Fruit fly (Drosophila melanogaster): Measurements from ENCODE around the gene p38c.

The p38c gene

DNA sequence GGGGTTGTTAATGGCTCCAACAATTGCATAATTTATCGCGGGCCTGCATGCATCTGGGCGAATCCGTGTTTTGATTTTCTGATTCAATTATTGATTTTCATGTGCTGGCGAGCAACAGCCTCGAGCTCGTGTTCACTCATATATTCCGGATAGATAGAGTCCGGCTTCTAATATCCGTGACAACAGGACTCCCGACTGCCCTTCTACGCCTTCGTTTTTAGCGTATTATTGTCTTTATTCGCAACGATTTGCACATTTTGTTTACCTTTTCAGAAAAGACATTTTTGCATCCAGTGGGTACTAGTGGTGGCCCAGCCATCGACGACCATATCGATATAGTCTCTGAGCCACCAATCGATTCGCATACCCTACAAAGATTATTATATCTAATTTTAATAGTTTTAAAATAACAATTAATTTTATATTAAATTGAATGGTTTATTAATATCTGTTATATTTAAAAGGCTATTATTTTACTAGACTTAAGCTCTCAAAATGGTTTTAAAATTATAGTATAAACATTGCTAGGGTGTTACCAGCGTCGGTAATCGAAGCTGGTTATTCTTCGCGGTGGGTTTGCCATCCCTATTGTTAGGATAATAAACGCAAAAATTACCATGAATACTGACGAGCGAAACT, 11.3 kb upstream of the p38c start, which contains the start of the genes Myo95E and TBC1d7:
Gene Myo95E, minus strand, starts transcription at position 326 of the 639 bp plus-strand sequence.
Gene TBC1d7, plus strand, starts transcription at position 555 of the 639 bp plus-strand sequence.
- TF ChIP-seq pan (optimal IDR thresholded peaks at IDR 0.05) (no peak), Myc (optimal IDR thresholded peaks at IDR 0.05) (no peak), ey (GFP tag; optimal IDR thresholded peaks at IDR 0.05) (peak; percentile 58), fru (GFP tag; optimal IDR thresholded peaks at IDR 0.05) (no peak), br (GFP tag; optimal IDR thresholded peaks at IDR 0.05) (no peak), Rel (GFP tag; optimal IDR thresholded peaks at IDR 0.05) (no peak), Rel (tag; optimal IDR thresholded peaks at IDR 0.05) (peak; percentile 71), Jra (GFP tag; optimal IDR thresholded peaks at IDR 0.05) (peak; percentile 47), woc (GFP tag; optimal IDR thresholded peaks at IDR 0.05) (peak; percentile 74), h (GFP tag; optimal IDR thresholded peaks at IDR 0.05) (no peak), Dfd (GFP tag; optimal IDR thresholded peaks at IDR 0.05) (no peak), dmrt93B (GFP tag; optimal IDR thresholded peaks at IDR 0.05) (peak; percentile 91), N (GFP tag; optimal IDR thresholded peaks at IDR 0.05) (no peak), sage (GFP tag; optimal IDR thresholded peaks at IDR 0.05) (no peak), Hr83 (GFP tag; optimal IDR thresholded peaks at IDR 0.05; ENCODE audit: poor library complexity, severe bottlenecking) (no peak), CG32264 (GFP tag; optimal IDR thresholded peaks at IDR 0.05) (peak; percentile 46), rgr (GFP tag; optimal IDR thresholded peaks at IDR 0.05) (peak; percentile 89), Hr78 (GFP tag; optimal IDR thresholded peaks at IDR 0.05) (no peak), dsf (GFP tag; optimal IDR thresholded peaks at IDR 0.05; ENCODE audit: borderline replicate concordance) (peak; percentile 39), Vsx2 (GFP tag; optimal IDR thresholded peaks at IDR 0.05; ENCODE audit: partially characterized antibody) (no peak), Mio (GFP tag; optimal IDR thresholded peaks at IDR 0.05) (no peak), Dif (GFP tag; optimal IDR thresholded peaks at IDR 0.05; ENCODE audit: partially characterized antibody) (no peak), Hnf4 (GFP tag; optimal IDR thresholded peaks at IDR 0.05) (peak; percentile 80), CG9705 (GFP tag; optimal IDR thresholded peaks at IDR 0.05) (peak; percentile 85), Abd-B (GFP tag; optimal IDR thresholded peaks at IDR 0.05) (no peak), foxo (GFP tag; optimal IDR thresholded peaks at IDR 0.05) (peak in 1 of 2 experiments; percentile 90), HLH106 (tag; optimal IDR thresholded peaks at IDR 0.05) (peak; percentile 96), CrebA (GFP tag; optimal IDR thresholded peaks at IDR 0.05; ENCODE audit: borderline replicate concordance) (no peak), OdsH (GFP tag; optimal IDR thresholded peaks at IDR 0.05) (peak; percentile 83), dl (GFP tag; optimal IDR thresholded peaks at IDR 0.05; ENCODE audit: insufficient read depth in 1 of 2, partially characterized antibody in 2 of 2) (no peak), jim (GFP tag; optimal IDR thresholded peaks at IDR 0.05) (no peak), psq (GFP tag; optimal IDR thresholded peaks at IDR 0.05) (peak; percentile 82), brk (GFP tag; optimal IDR thresholded peaks at IDR 0.05) (no peak), tai (GFP tag; optimal IDR thresholded peaks at IDR 0.05) (no peak), sv (GFP tag; optimal IDR thresholded peaks at IDR 0.05) (peak; percentile 48), usp (GFP tag; optimal IDR thresholded peaks at IDR 0.05) (no peak), Sp1 (GFP tag; optimal IDR thresholded peaks at IDR 0.05) (peak; percentile 90)

DNA sequence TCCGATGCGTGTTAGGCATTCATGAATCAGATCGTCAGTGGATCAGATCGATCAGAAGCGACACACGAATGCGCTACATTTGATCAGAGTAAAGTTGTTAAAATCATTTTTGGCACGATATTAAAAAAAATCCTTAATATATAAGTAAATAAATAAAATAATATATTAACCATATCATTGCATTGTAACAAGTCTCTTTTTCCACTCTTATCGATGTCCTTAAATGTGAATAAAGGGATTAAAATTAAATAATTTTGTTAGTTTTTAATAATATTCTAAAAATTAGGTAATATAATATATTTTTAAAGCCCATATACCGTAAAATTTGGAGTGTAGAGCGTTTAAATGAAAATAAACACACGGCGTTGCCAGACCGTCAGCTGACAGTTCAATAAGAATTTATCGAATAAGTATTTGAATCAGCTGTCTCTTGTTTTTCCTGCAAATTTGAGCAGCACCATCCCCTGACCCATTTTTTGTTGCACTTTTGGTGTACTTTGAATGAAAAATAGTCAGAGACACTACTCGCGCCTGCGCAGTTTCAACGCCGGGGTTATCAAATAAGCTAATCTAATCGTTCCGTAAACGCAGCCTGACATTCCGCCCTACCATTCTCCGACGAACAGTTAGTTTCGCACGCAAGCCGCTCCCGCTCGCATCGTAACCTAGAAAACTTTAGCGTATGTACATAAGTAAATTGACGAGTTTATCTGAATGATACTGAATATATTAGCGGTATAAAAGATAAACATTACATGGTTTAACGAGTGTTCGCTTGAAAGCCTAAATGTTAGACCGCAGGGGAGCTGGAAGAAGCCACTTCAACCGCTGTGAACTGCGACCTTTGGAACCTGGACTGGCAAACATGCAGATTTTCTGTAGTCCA, 2.2 kb upstream of the p38c start, which contains the start of the genes p38a and CG6178:
Gene p38a, minus strand, starts transcription at position 398 of the 886 bp plus-strand sequence.
Gene CG6178, plus strand, starts transcription at position 424 of the 886 bp plus-strand sequence.
- TF ChIP-seq CrebA (GFP tag; optimal IDR thresholded peaks at IDR 0.05; ENCODE audit: borderline replicate concordance) = no peak
- peak; percentile 91 for TF ChIP-seq CG9705 (GFP tag; optimal IDR thresholded peaks at IDR 0.05)
- peak in 1 of 2 experiments; percentile 96 for TF ChIP-seq foxo (GFP tag; optimal IDR thresholded peaks at IDR 0.05)
- TF ChIP-seq woc (GFP tag; optimal IDR thresholded peaks at IDR 0.05) = peak; percentile 55
- peak; percentile 86 for TF ChIP-seq h (GFP tag; optimal IDR thresholded peaks at IDR 0.05)
- peak; percentile 95 for TF ChIP-seq rgr (GFP tag; optimal IDR thresholded peaks at IDR 0.05)
- TF ChIP-seq Hr83 (GFP tag; optimal IDR thresholded peaks at IDR 0.05; ENCODE audit: poor library complexity, severe bottlenecking) = peak; percentile 64
- TF ChIP-seq pan (optimal IDR thresholded peaks at IDR 0.05) = no peak
- TF ChIP-seq Myc (optimal IDR thresholded peaks at IDR 0.05) = peak; percentile 55
- no peak for TF ChIP-seq dl (GFP tag; optimal IDR thresholded peaks at IDR 0.05; ENCODE audit: insufficient read depth in 1 of 2, partially characterized antibody in 2 of 2)
- TF ChIP-seq usp (GFP tag; optimal IDR thresholded peaks at IDR 0.05) = no peak
- TF ChIP-seq dmrt93B (GFP tag; optimal IDR thresholded peaks at IDR 0.05) = peak; percentile 98
- TF ChIP-seq GATAd (GFP tag; optimal IDR thresholded peaks at IDR 0.05) = no peak
- TF ChIP-seq Hnf4 (GFP tag; optimal IDR thresholded peaks at IDR 0.05) = peak; percentile 62
- peak; percentile 37 for TF ChIP-seq Rel (GFP tag; optimal IDR thresholded peaks at IDR 0.05)
- TF ChIP-seq Rel (tag; optimal IDR thresholded peaks at IDR 0.05) = peak; percentile 86
- peak; percentile 97 for TF ChIP-seq psq (GFP tag; optimal IDR thresholded peaks at IDR 0.05)
- TF ChIP-seq Jra (GFP tag; optimal IDR thresholded peaks at IDR 0.05) = peak; percentile 66
- TF ChIP-seq OdsH (GFP tag; optimal IDR thresholded peaks at IDR 0.05) = peak; percentile 94
- peak; percentile 99 for TF ChIP-seq HLH106 (tag; optimal IDR thresholded peaks at IDR 0.05)
- TF ChIP-seq ey (GFP tag; optimal IDR thresholded peaks at IDR 0.05) = peak; percentile 73
- peak; percentile 85 for TF ChIP-seq br (GFP tag; optimal IDR thresholded peaks at IDR 0.05)
- TF ChIP-seq Sp1 (GFP tag; optimal IDR thresholded peaks at IDR 0.05) = peak; percentile 99
- peak; percentile 20 for TF ChIP-seq CG32264 (GFP tag; optimal IDR thresholded peaks at IDR 0.05)
- no peak for TF ChIP-seq Hr78 (GFP tag; optimal IDR thresholded peaks at IDR 0.05)
- no peak for TF ChIP-seq Abd-B (GFP tag; optimal IDR thresholded peaks at IDR 0.05)
- peak; percentile 92 for TF ChIP-seq fru (GFP tag; optimal IDR thresholded peaks at IDR 0.05)
- TF ChIP-seq sage (GFP tag; optimal IDR thresholded peaks at IDR 0.05) = peak; percentile 65
- peak; percentile 66 for TF ChIP-seq dsf (GFP tag; optimal IDR thresholded peaks at IDR 0.05; ENCODE audit: borderline replicate concordance)
- peak; percentile 56 for TF ChIP-seq sv (GFP tag; optimal IDR thresholded peaks at IDR 0.05)
- TF ChIP-seq Mio (GFP tag; optimal IDR thresholded peaks at IDR 0.05) = peak; percentile 37
- TF ChIP-seq jim (GFP tag; optimal IDR thresholded peaks at IDR 0.05) = no peak

Data from whole organism, wandering third instar larva.